Worm (Caenorhabditis elegans) whole organism, L1 larva: Measurements from ENCODE around the gene sri-21.
A peak's percentile ranks its signal among the peaks of the same experiment; 100 is the strongest.

Experiments used
- C34B4.2 ChIP-seq: sonication (generic microtip); optimal IDR thresholded peaks from 2 replicates; lab custom pipeline; 2017; ENCODE audit warnings: mild to moderate bottlenecking, missing genetic modification characterization, missing compliant biosample characterization
- blmp-1 ChIP-seq: fragments of 150-350 bp; optimal IDR thresholded peaks from 2 replicates; lab custom pipeline; 2014; ENCODE audit warnings: missing biosample characterization, missing genetic modification characterization
- ceh-8 ChIP-seq: fragments of 200-800 bp; sonication (Bioruptor generic); optimal IDR thresholded peaks from 2 replicates; lab custom pipeline; 2018; ENCODE audit warnings: mild to moderate bottlenecking, missing genetic modification characterization, moderate library complexity, missing compliant biosample characterization
- efl-1 ChIP-seq, 4 experiments: fragments of 150-350 bp; optimal IDR thresholded peaks in 3 of 4; peaks in 1 of 4; 1 replicate in 1 of 4; 2 replicates in 3 of 4; lab custom pipeline; 2014; ENCODE audit warnings: missing biosample characterization in 2 of 4, missing genetic modification characterization in 2 of 4, missing genetic modification reagents in 2 of 4
- elt-2 ChIP-seq: sonication (generic microtip); optimal IDR thresholded peaks from 2 replicates; lab custom pipeline; 2016; ENCODE audit warnings: missing genetic modification characterization, mild to moderate bottlenecking, inconsistent platforms, missing compliant biosample characterization, missing genetic modification reagents
- elt-3 ChIP-seq, 6 experiments: fragments of 150-350 bp in 1 of 6; sonication (generic microtip); optimal IDR thresholded peaks; 2 replicates each; lab custom pipeline; 2017 to 2018; ENCODE audit warnings: missing biosample characterization in 6 of 6, missing genetic modification characterization in 6 of 6, inconsistent platforms in 1 of 6
- ets-5 ChIP-seq: fragments of 200-800 bp; sonication (Bioruptor generic); IDR thresholded peaks from 2 replicates; pipeline ENCODE4 v1.3.6; 2022; ENCODE audit warnings: missing genetic modification characterization, missing compliant biosample characterization
- grh-1 ChIP-seq: fragments of 200-800 bp; sonication (Bioruptor generic); IDR thresholded peaks from 2 replicates; pipeline ENCODE4 v1.3.6; 2022; ENCODE audit warnings: missing genetic modification reagents, missing genetic modification characterization, missing compliant biosample characterization
- hpl-2 ChIP-seq: fragments of 150-350 bp; optimal IDR thresholded peaks from 2 replicates; lab custom pipeline; 2014; ENCODE audit warnings: missing biosample characterization, missing genetic modification reagents, missing genetic modification characterization
- irx-1 ChIP-seq: sonication (generic microtip); optimal IDR thresholded peaks from 2 replicates; lab custom pipeline; 2016; ENCODE audit warnings: missing genetic modification characterization, missing compliant biosample characterization
- jun-1 ChIP-seq: fragments of 150-350 bp; optimal IDR thresholded peaks from 2 replicates; lab custom pipeline; 2014; ENCODE audit warnings: missing biosample characterization, missing genetic modification reagents, missing genetic modification characterization
- lin-13 ChIP-seq: fragments of 150-350 bp; optimal IDR thresholded peaks from 2 replicates; lab custom pipeline; 2014; ENCODE audit warnings: missing biosample characterization, missing genetic modification reagents, missing genetic modification characterization
- lsy-2 ChIP-seq, 2 experiments: fragments of 150-350 bp; optimal IDR thresholded peaks; 2 replicates each; lab custom pipeline; 2014; ENCODE audit warnings: missing biosample characterization in 2 of 2, missing genetic modification characterization in 2 of 2
- mab-9 ChIP-seq: fragments of 200-800 bp; sonication (Bioruptor generic); IDR thresholded peaks from 2 replicates; pipeline ENCODE4 v1.3.6; 2022; ENCODE audit warnings: missing genetic modification reagents, missing genetic modification characterization, missing compliant biosample characterization
- mdl-1 ChIP-seq, 2 experiments: fragments of 150-350 bp; optimal IDR thresholded peaks; 2 replicates each; lab custom pipeline; 2014 to 2017; ENCODE audit warnings: missing biosample characterization in 2 of 2, missing genetic modification characterization in 2 of 2, inconsistent platforms in 1 of 2
- mef-2 ChIP-seq: fragments of 150-350 bp; optimal IDR thresholded peaks from 2 replicates; lab custom pipeline; 2014; ENCODE audit warnings: missing biosample characterization, missing genetic modification characterization
- nhr-12 ChIP-seq: sonication (generic microtip); optimal IDR thresholded peaks from 2 replicates; lab custom pipeline; 2017; ENCODE audit warnings: missing biosample characterization, missing genetic modification characterization
- nhr-20 ChIP-seq: sonication (generic microtip); optimal IDR thresholded peaks from 2 replicates; lab custom pipeline; 2016; ENCODE audit warnings: mild to moderate bottlenecking, missing genetic modification characterization, missing compliant biosample characterization
- nhr-47 ChIP-seq: sonication (generic microtip); optimal IDR thresholded peaks from 2 replicates; lab custom pipeline; 2016; ENCODE audit warnings: mild to moderate bottlenecking, missing genetic modification characterization, moderate library complexity, missing compliant biosample characterization
- nhr-76 ChIP-seq: sonication (generic microtip); optimal IDR thresholded peaks from 2 replicates; lab custom pipeline; 2017; ENCODE audit warnings: missing biosample characterization, missing genetic modification characterization
- nhr-85 ChIP-seq: sonication (generic microtip); peaks from one replicate; lab custom pipeline; 2016; ENCODE audit warnings: missing genetic modification characterization, inconsistent platforms, missing compliant biosample characterization
- pax-3 ChIP-seq: fragments of 200-800 bp; sonication (Bioruptor generic); optimal IDR thresholded peaks from 2 replicates; lab custom pipeline; 2018; ENCODE audit warnings: mild to moderate bottlenecking, missing genetic modification characterization, moderate library complexity, missing compliant biosample characterization
- pqm-1 ChIP-seq: sonication (generic microtip); optimal IDR thresholded peaks from 3 replicates; lab custom pipeline; 2017; ENCODE audit warnings: missing biosample characterization, missing genetic modification characterization
- rnt-1 ChIP-seq: sonication (generic microtip); optimal IDR thresholded peaks from 2 replicates; lab custom pipeline; 2016; ENCODE audit warnings: mild to moderate bottlenecking, missing genetic modification characterization, moderate library complexity, missing compliant biosample characterization
- sptf-1 ChIP-seq: fragments of 150-350 bp; optimal IDR thresholded peaks from 2 replicates; lab custom pipeline; 2014; ENCODE audit warnings: missing biosample characterization, missing genetic modification characterization
- xbp-1 ChIP-seq: sonication (generic microtip); optimal IDR thresholded peaks from 2 replicates; lab custom pipeline; 2016; ENCODE audit warnings: missing genetic modification characterization, missing compliant biosample characterization

The sri-21 gene

ce11 chrV:3543344-3543743 lies 6.3 kb upstream of the sri-21 start, which contains the start of gene nhr-222:
nhr-222 (minus strand) TSS chrV:3543444.
- TF ChIP-seq hpl-2 (GFP tag; lab: Kevin White, UChicago) (no peak), mdl-1 (tag; optimal IDR thresholded peaks at IDR 0.05; lab: Kevin White, UChicago) (no peak), pqm-1 (tag; lab: Kevin White, UChicago) (no peak), pax-3 (tag; lab: Kevin White, UChicago) (no peak)

ce11 chrV:3546517-3546916 lies 3.1 kb upstream of the sri-21 start, which contains the start of gene srbc-68:
srbc-68 (minus strand) TSS chrV:3546617.
- no peak for TF ChIP-seq nhr-47 (tag; lab: Kevin White, UChicago)
- TF ChIP-seq, all 84 proteins: peak for 0

- TF ChIP-seq ceh-8 (GFP tag; lab: Kevin White, UChicago): no peak
- TF ChIP-seq, all 84 proteins: peak for 0
These were observed 855 bp upstream of the sri-21 start, which contains the start of gene srw-130 for ce11 chrV:3548798-3549197. srw-130 (minus strand) TSS chrV:3548898.

DNA sequence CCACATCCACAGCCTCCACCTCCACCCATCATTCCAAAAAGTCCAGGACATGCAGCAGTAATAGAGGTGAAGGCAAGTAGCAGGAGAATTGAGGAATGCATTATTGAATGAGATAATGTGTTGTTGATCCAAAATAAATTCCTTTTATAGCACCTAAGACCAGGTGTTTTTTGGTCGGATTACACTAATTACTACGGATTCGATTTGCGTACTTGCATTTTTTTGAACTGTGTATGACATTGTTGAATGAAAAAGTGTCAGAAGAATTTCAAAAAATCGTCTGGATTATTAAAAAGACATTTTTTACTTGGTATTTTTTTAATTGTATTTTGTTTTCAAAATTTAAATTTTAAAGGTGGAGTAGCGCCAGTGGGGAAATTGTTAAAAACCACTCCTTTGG lies 2.1 kb downstream of the sri-21 start, which contains the start of gene grl-28:
Gene grl-28 (minus strand): TSS at position 101 of the 400 bp plus-strand sequence.
- TF ChIP-seq mef-2 (no peak), C34B4.2 (tag; lab: Kevin White, UChicago) (no peak), nhr-85 (tag; lab: Kevin White, UChicago) (peak; percentile 1), lin-13 (GFP tag; lab: Kevin White, UChicago) (no peak)

ce11 chrV:3552740-3553469 lies 3.3 kb downstream of the sri-21 start, which contains the start of gene T24A6.20:
T24A6.20 (plus strand) TSS chrV:3553134.
- TF ChIP-seq blmp-1: peak; percentile 35
- TF ChIP-seq elt-2 (tag; lab: Kevin White, UChicago): peak; percentile 70
- TF ChIP-seq efl-1 (optimal IDR thresholded peaks at IDR 0.05; lab: Kevin White, UChicago): no peak
- TF ChIP-seq efl-1 (GFP tag; optimal IDR thresholded peaks at IDR 0.05 in 1 of 2; lab: Kevin White, UChicago): peak in 1 of 2 experiments; percentile 91
- TF ChIP-seq lsy-2 (tag; optimal IDR thresholded peaks at IDR 0.05; lab: Kevin White, UChicago): no peak
- TF ChIP-seq, all 84 proteins: peak for 3

DNA sequence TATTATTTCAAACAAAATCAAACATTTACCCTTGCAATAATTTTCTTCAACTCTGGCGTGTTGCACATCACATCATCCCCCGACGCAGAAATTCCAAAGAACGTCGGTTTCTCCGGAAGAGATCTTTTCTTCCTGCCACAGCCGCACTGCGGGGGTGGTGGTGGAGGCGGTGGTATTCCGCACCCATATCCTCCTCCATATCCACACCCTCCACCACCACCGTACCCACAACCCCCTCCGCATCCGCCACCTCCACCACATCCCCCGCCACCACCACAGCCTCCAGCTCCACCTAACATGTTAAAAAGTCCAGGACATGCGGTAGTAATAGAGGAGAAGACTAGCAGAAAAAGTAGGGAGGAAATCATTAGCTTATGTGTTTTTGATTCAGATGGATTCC lies 5.2 kb downstream of the sri-21 start, which contains the start of gene grl-29:
Gene grl-29 (minus strand): TSS at position 368 of the 400 bp plus-strand sequence.
- TF ChIP-seq mab-9 (GFP tag; lab: Robert Waterston, UW) (no peak), irx-1 (tag; lab: Kevin White, UChicago) (no peak), lsy-2 (tag; optimal IDR thresholded peaks at IDR 0.05; lab: Kevin White, UChicago) (no peak), grh-1 (GFP tag; lab: Robert Waterston, UW) (no peak), xbp-1 (tag; lab: Kevin White, UChicago) (no peak), nhr-20 (no peak), hpl-2 (GFP tag; lab: Kevin White, UChicago) (no peak)

ce11 chrV:3555986-3556385 lies 6.3 kb downstream of the sri-21 start, which contains the start of gene grl-30:
grl-30 (plus strand) TSS chrV:3556286.
- TF ChIP-seq ets-5: no peak
- TF ChIP-seq nhr-12: no peak
- TF ChIP-seq sptf-1: no peak
- no peak for TF ChIP-seq rnt-1 (tag; lab: Kevin White, UChicago)
- no peak for TF ChIP-seq nhr-76 (tag; lab: Kevin White, UChicago)
- no peak for TF ChIP-seq lsy-2 (tag; optimal IDR thresholded peaks at IDR 0.05; lab: Kevin White, UChicago)
- TF ChIP-seq jun-1 (tag; lab: Kevin White, UChicago): no peak
- no peak for TF ChIP-seq elt-3 (tag; optimal IDR thresholded peaks at IDR 0.05; lab: Kevin White, UChicago)
- no peak for TF ChIP-seq lin-13 (GFP tag; lab: Kevin White, UChicago)
- TF ChIP-seq ceh-8 (GFP tag; lab: Kevin White, UChicago): no peak
